Worm (Caenorhabditis elegans): ENCODE data around the gene F59F5.3.

DNA sequence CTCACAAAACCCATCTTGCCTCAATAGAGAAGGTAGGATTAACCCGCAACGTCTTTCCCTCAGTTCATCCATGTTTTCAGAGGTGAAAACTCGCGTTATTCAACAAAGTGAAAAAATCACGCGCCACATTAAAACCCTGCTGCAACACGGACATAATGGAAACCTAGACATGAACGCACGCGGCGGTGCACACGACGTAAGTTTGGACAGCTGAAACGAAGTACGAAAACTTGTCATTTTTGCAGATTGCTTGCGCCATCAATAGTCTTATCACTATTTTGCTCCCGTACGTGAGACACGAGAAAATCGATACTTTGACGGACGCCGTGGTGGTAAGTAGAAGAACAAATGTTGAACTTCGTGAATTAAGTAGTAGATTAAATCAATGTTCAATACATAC lies 14.8 kb downstream of the F59F5.3 start:
- TF ChIP-seq K02D7.2 (tag; optimal IDR thresholded peaks at IDR 0.05), result no peak
- TF ChIP-seq fkh-6 (tag; optimal IDR thresholded peaks at IDR 0.05), result no peak
- no peak for TF ChIP-seq lim-6 (tag; optimal IDR thresholded peaks at IDR 0.05)
- no peak for TF ChIP-seq dve-1 (tag; optimal IDR thresholded peaks at IDR 0.05)
- TF ChIP-seq pat-9 (tag; optimal IDR thresholded peaks at IDR 0.05), result no peak
- TF ChIP-seq hlh-8 (tag; optimal IDR thresholded peaks at IDR 0.05), result no peak
- TF ChIP-seq nhr-11 (tag; optimal IDR thresholded peaks at IDR 0.05), result no peak
- TF ChIP-seq fkh-10 (GFP tag; optimal IDR thresholded peaks at IDR 0.05), result no peak

Measured in whole organism, late embryonic.